Worm (Caenorhabditis elegans): ENCODE measurements around the gene puf-7.
A peak's percentile ranks its signal among the peaks of the same experiment; 100 is the strongest.

puf-7 gene

DNA sequence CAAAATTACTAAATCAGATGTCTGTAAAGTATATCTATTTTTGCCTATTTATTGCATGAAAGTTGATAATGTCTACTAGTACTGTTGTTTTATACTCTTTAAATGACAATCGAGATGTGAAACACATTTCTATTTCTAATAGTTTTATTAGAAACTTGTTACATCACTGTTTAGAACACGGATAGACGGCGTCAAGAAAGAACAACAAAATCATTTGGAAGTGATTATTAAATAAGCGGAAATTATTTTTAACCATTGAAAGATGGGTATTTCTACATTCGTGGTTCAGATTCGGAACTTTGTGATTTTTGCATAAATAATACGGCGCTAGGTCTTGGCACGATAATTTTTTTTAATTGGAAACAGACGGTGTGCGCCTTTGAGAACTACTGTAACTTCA is 13.4 kb upstream of the puf-7 start (continued):
- TF ChIP-seq athp-1 (tag; optimal IDR thresholded peaks at IDR 0.05) (no peak), fkh-3 (tag; optimal IDR thresholded peaks at IDR 0.05) (no peak)

DNA sequence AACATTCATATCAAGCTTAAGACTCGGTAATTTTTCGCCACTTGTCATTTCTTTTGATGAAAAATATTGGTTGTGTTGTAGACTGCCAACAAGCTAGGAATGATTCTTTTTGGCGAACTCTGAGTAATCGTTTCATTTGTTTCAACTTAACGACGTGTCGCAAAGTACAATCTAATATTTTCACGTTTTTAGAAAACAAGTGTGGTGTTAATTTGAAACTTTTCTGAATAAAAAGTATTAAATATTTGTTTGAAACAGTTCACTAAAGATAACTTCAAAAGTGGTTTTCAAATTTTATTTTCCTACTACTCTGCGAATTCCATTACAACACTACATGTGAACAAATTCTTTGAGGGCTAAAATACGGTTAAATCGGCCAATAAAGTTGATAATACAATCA is 10.0 kb upstream of the puf-7 start, which contains the start of gene T11F8.4:
TSS of gene T11F8.4 (minus strand) at position 101 of the 400 bp plus-strand sequence.
- TF ChIP-seq C06A6.2 (GFP tag; conservative IDR thresholded peaks at IDR 0.05) (no peak), unc-130 (GFP tag; optimal IDR thresholded peaks at IDR 0.05) (no peak), hlh-12 (tag; optimal IDR thresholded peaks at IDR 0.05) (no peak), zfh-2 (GFP tag; conservative IDR thresholded peaks at IDR 0.05) (no peak), madf-10 (tag; optimal IDR thresholded peaks at IDR 0.05) (no peak), tlf-1 (GFP tag; optimal IDR thresholded peaks at IDR 0.05) (no peak), F39B2.1 (GFP tag; IDR thresholded peaks at IDR 0.05) (no peak), let-607 (tag; optimal IDR thresholded peaks at IDR 0.05) (no peak), tbx-9 (tag; optimal IDR thresholded peaks at IDR 0.05; ENCODE audit: borderline replicate concordance) (no peak), F55B11.4 (tag; optimal IDR thresholded peaks at IDR 0.05; ENCODE audit: borderline replicate concordance, insufficient read depth) (no peak), mxl-1 (tag; optimal IDR thresholded peaks at IDR 0.05) (no peak), K11D2.4 (GFP tag; IDR thresholded peaks at IDR 0.05) (no peak), rec-8 (tag; optimal IDR thresholded peaks at IDR 0.05) (no peak), B0261.1 (tag; optimal IDR thresholded peaks at IDR 0.05) (no peak), lir-1 (GFP tag; conservative IDR thresholded peaks at IDR 0.05) (no peak), sptf-2 (GFP tag; optimal IDR thresholded peaks at IDR 0.05) (no peak)

DNA sequence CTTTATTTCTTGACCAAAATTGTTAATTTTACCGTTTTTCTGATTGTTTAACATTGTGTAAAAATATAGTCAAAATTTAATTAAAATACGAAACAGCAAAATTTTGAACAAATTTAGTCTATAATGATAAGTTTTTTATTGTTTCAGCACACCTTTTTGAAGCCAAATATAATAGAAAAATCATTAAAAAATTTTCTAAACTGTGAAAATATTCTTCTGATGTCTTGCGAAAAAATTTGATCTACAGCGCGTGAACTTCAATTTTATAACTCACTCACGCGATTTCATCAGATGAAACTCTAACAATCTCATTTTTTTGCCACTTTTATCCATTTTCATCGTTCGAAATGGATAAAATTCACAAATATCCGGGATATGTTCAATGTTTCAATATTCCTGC is 7.2 kb upstream of the puf-7 start, which contains the start of gene T11F8.1:
TSS of gene T11F8.1 (plus strand) at position 301 of the 400 bp plus-strand sequence.
- no peak for TF ChIP-seq ceh-58 (GFP tag; IDR thresholded peaks at IDR 0.05)
- TF ChIP-seq efl-1 (GFP tag; optimal IDR thresholded peaks at IDR 0.05), result peak; percentile 21

DNA sequence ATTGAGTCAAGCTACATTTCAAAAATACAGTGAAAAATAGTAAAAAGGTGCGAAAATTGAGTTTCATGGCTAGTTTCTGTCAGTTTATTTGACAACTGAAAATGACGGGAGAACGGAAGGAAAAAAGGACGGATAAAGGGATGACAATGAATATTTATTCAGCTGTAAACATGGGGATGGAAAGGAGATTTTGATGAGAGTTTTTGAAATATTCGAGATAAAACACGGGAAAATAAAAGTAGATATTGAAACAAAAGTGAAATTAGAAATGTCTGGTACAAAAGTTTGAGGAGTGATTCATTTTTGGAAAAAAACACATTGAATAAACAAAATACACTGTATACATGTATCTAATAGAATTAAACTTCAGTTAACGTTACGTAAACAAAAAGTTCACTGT is 4.3 kb upstream of the puf-7 start, which contains the start of gene T11F8.12:
TSS of gene T11F8.12 (minus strand) at position 101 of the 400 bp plus-strand sequence.
- TF ChIP-seq lin-35 (GFP tag; optimal IDR thresholded peaks at IDR 0.05) (no peak), lin-40 (tag; optimal IDR thresholded peaks at IDR 0.05) (no peak), T26A5.8 (tag; optimal IDR thresholded peaks at IDR 0.05) (no peak), nfya-1 (tag; optimal IDR thresholded peaks at IDR 0.05; ENCODE audit: borderline replicate concordance, insufficient read depth) (no peak), snpc-4 (GFP tag; optimal IDR thresholded peaks at IDR 0.05) (no peak), snpc-4 (tag; optimal IDR thresholded peaks at IDR 0.05) (no peak), nfya-2 (GFP tag; IDR thresholded peaks at IDR 0.05) (no peak), hmg-20 (GFP tag; IDR thresholded peaks at IDR 0.05) (no peak), egrh-3 (GFP tag; IDR thresholded peaks at IDR 0.05) (no peak), F52B5.7 (tag; optimal IDR thresholded peaks at IDR 0.05) (no peak), madf-6 (GFP tag; IDR thresholded peaks at IDR 0.05) (no peak)

DNA sequence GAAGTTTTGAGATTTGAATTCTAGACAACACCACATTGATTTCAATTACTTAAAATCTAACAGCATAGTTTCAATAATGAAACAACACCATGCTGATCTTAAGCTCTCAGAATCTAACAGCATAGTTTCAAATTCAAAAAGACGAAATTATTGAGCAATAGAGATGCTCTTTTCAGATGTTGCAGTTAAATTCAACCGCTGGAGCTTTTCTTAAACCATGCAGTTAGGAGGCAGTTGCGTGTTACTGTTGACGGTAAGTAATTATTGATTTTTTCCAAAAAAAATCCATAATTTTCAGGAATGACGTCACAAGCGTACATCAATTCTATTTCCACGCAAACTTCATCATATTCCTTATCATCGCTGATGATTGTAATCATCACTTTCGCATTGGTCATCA is 3.8 kb upstream of the puf-7 start, which contains the start of gene T11F8.5:
TSS of gene T11F8.5 (plus strand) at position 301 of the 400 bp plus-strand sequence.
- TF ChIP-seq somi-1 (GFP tag; optimal IDR thresholded peaks at IDR 0.05) (no peak), ceh-100 (GFP tag; IDR thresholded peaks at IDR 0.05) (no peak), F22D6.2 (tag; optimal IDR thresholded peaks at IDR 0.05) (no peak), lin-26 (GFP tag; IDR thresholded peaks at IDR 0.05) (no peak), cebp-1 (GFP tag; IDR thresholded peaks at IDR 0.05) (no peak), cebp-1 (tag; optimal IDR thresholded peaks at IDR 0.05) (no peak), F49E8.2 (tag; optimal IDR thresholded peaks at IDR 0.05; ENCODE audit: insufficient read depth) (no peak), zfh-2 (GFP tag; conservative IDR thresholded peaks at IDR 0.05) (no peak), ceh-58 (GFP tag; IDR thresholded peaks at IDR 0.05) (no peak), ztf-6 (GFP tag; IDR thresholded peaks at IDR 0.05) (no peak), T07F8.4 (tag; optimal IDR thresholded peaks at IDR 0.05) (no peak), snpc-4 (GFP tag; optimal IDR thresholded peaks at IDR 0.05) (no peak), snpc-4 (tag; optimal IDR thresholded peaks at IDR 0.05) (no peak), ztf-25 (GFP tag; IDR thresholded peaks at IDR 0.05) (no peak)

All from whole organism, young adult.